Worm (Caenorhabditis elegans) whole organism, late embryonic: ENCODE data around the gene R12B2.6.

Experiments
- elt-2 ChIP-seq: sonication (generic microtip); optimal IDR thresholded peaks from 2 replicates; lab custom pipeline; 2016; ENCODE audit warnings: missing genetic modification reagents, missing genetic modification characterization, missing compliant biosample characterization
- elt-4 ChIP-seq: sonication (generic microtip); optimal IDR thresholded peaks from 2 replicates; lab custom pipeline; 2016; ENCODE audit warnings: missing genetic modification characterization, missing compliant biosample characterization
- ets-4 ChIP-seq: sonication (generic microtip); optimal IDR thresholded peaks from 2 replicates; lab custom pipeline; 2016; ENCODE audit warnings: missing genetic modification characterization, missing compliant biosample characterization
- eyg-1 ChIP-seq: sonication (generic microtip); optimal IDR thresholded peaks from 2 replicates; lab custom pipeline; 2016; ENCODE audit warnings: missing genotype, missing genetic modification characterization, missing compliant biosample characterization
- hlh-30 ChIP-seq: sonication (generic microtip); optimal IDR thresholded peaks from 2 replicates; lab custom pipeline; 2017; ENCODE audit warnings: antibody characterized with exemption, missing genetic modification characterization, missing compliant biosample characterization; ENCODE audit not compliant: insufficient read depth
- mec-3 ChIP-seq: sonication (generic microtip); optimal IDR thresholded peaks from 2 replicates; lab custom pipeline; 2016; ENCODE audit warnings: borderline replicate concordance, missing genetic modification characterization, missing compliant biosample characterization
- pag-3 ChIP-seq: sonication (generic microtip); optimal IDR thresholded peaks from 2 replicates; lab custom pipeline; 2016; ENCODE audit warnings: missing compliant biosample characterization, missing genetic modification characterization, borderline replicate concordance
- sox-4 ChIP-seq: sonication (generic microtip); optimal IDR thresholded peaks from 2 replicates; lab custom pipeline; 2017; ENCODE audit warnings: mild to moderate bottlenecking, missing genetic modification characterization, inconsistent platforms, missing compliant biosample characterization
- tbx-2 ChIP-seq: sonication (generic microtip); optimal IDR thresholded peaks from 2 replicates; lab custom pipeline; 2016; ENCODE audit warnings: missing genetic modification characterization, missing compliant biosample characterization

ce11 chrIII:5812672-5813071 is 21.3 kb downstream of the R12B2.6 start:
- TF ChIP-seq pag-3 (no peak), elt-4 (tag; lab: Kevin White, UChicago) (no peak), sox-4 (tag; lab: Kevin White, UChicago) (no peak), mec-3 (no peak), ets-4 (tag; lab: Kevin White, UChicago) (no peak), tbx-2 (tag; lab: Kevin White, UChicago) (no peak), eyg-1 (tag; lab: Kevin White, UChicago) (no peak), elt-2 (tag; lab: Kevin White, UChicago) (no peak), hlh-30 (tag; lab: Kevin White, UChicago) (no peak)
